Fruit fly (Drosophila melanogaster) whole organism, wandering third instar larva: ENCODE measurements around the gene CG6788.
A peak's percentile ranks its signal among the peaks of the same experiment; 100 is the strongest.
"Not testable (repeated sequence)": the region's sequence is repeated elsewhere in the genome, so short reads cannot be mapped to it uniquely, and the experiment has no call there.

Experiments used
- Abd-B ChIP-seq: fragments of >200 bp; optimal IDR thresholded peaks from 2 replicates; lab custom pipeline; 2017; ENCODE audit warnings: missing biosample characterization, missing genetic modification characterization
- CG32264 ChIP-seq: fragments of 200-800 bp; sonication (Bioruptor generic); optimal IDR thresholded peaks from 2 replicates; lab custom pipeline; 2016; ENCODE audit warnings: missing biosample characterization, missing genetic modification characterization
- CG9705 ChIP-seq: fragments of 200-800 bp; sonication (Bioruptor generic); optimal IDR thresholded peaks from 2 replicates; lab custom pipeline; 2018; ENCODE audit warnings: missing biosample characterization, mild to moderate bottlenecking, missing genetic modification characterization
- CrebA ChIP-seq: fragments of 200-800 bp; sonication (Bioruptor generic); optimal IDR thresholded peaks from 2 replicates; lab custom pipeline; 2016; ENCODE audit warnings: missing biosample characterization, mild to moderate bottlenecking, missing genetic modification characterization, borderline replicate concordance
- Dfd ChIP-seq: fragments of >200 bp; optimal IDR thresholded peaks from 2 replicates; lab custom pipeline; 2017; ENCODE audit warnings: missing biosample characterization, missing genetic modification characterization
- Dif ChIP-seq: fragments of 200-275, 200-300 bp; sonication (Bioruptor generic); optimal IDR thresholded peaks from 2 replicates; lab custom pipeline; 2018; ENCODE audit warnings: missing biosample characterization, missing genetic modification characterization; ENCODE audit not compliant: partially characterized antibody
- GATAd ChIP-seq: sonication (Bioruptor generic); optimal IDR thresholded peaks from 2 replicates; lab custom pipeline; 2016; ENCODE audit warnings: missing biosample characterization, missing genetic modification characterization
- HLH106 ChIP-seq: fragments of 200-800 bp; optimal IDR thresholded peaks from 3 replicates; lab custom pipeline; 2019; ENCODE audit warnings: missing biosample characterization, mild to moderate bottlenecking, missing genetic modification characterization, moderate library complexity
- Hnf4 ChIP-seq: fragments of 200-800 bp; sonication (Bioruptor generic); optimal IDR thresholded peaks from 2 replicates; lab custom pipeline; 2016; ENCODE audit warnings: missing biosample characterization, mild to moderate bottlenecking, missing genetic modification characterization
- Hr78 ChIP-seq: fragments of >200 bp; optimal IDR thresholded peaks from 2 replicates; lab custom pipeline; 2017; ENCODE audit warnings: missing biosample characterization, missing genetic modification characterization
- Hr83 ChIP-seq: fragments of 200-300 bp; sonication (Bioruptor generic); optimal IDR thresholded peaks from 2 replicates; lab custom pipeline; 2016; ENCODE audit warnings: missing biosample characterization, mild to moderate bottlenecking, missing genetic modification characterization, moderate library complexity; ENCODE audit not compliant: poor library complexity, severe bottlenecking
- Mio ChIP-seq: sonication (Bioruptor generic); optimal IDR thresholded peaks from 2 replicates; lab custom pipeline; 2016; ENCODE audit warnings: missing biosample characterization, missing genetic modification characterization
- Myc ChIP-seq: fragments of >200 bp; optimal IDR thresholded peaks from 2 replicates; lab custom pipeline; 2017
- N ChIP-seq: fragments of >200 bp; optimal IDR thresholded peaks from 2 replicates; lab custom pipeline; 2018; ENCODE audit warnings: missing biosample characterization, missing external identifiers, missing genetic modification characterization
- OdsH ChIP-seq: fragments of 200-800 bp; sonication (Bioruptor generic); optimal IDR thresholded peaks from 2 replicates; lab custom pipeline; 2016; ENCODE audit warnings: missing biosample characterization, mild to moderate bottlenecking, missing genetic modification characterization
- Rel ChIP-seq, 2 experiments: fragments of 200-800 bp; sonication (Bioruptor generic) in 1 of 2; optimal IDR thresholded peaks; 2 replicates in 1 of 2; 3 replicates in 1 of 2; lab custom pipeline; 2016 to 2019; ENCODE audit warnings: mild to moderate bottlenecking in 2 of 2, missing biosample characterization in 2 of 2, missing genetic modification characterization in 2 of 2, moderate library complexity in 1 of 2
- Sp1 ChIP-seq: fragments of 200-800 bp; sonication (Bioruptor generic); optimal IDR thresholded peaks from 3 replicates; lab custom pipeline; 2019; ENCODE audit warnings: missing biosample characterization, mild to moderate bottlenecking, missing genetic modification characterization, moderate library complexity
- Vsx2 ChIP-seq: fragments of 200-300, 225-300 bp; sonication (Bioruptor generic); optimal IDR thresholded peaks from 2 replicates; lab custom pipeline; 2018; ENCODE audit warnings: missing biosample characterization, missing genetic modification characterization; ENCODE audit not compliant: partially characterized antibody
- br ChIP-seq: fragments of 200-800 bp; sonication (Bioruptor generic); optimal IDR thresholded peaks from 2 replicates; lab custom pipeline; 2016; ENCODE audit warnings: missing biosample characterization, missing genetic modification characterization
- brk ChIP-seq: fragments of 200-800 bp; sonication (Bioruptor generic); optimal IDR thresholded peaks from 2 replicates; lab custom pipeline; 2016; ENCODE audit warnings: missing biosample characterization, mild to moderate bottlenecking, missing genetic modification characterization
- dl ChIP-seq, 2 experiments: fragments of 175-275, 200-275 bp in 1 of 2; fragments of 200-275 bp in 1 of 2; sonication (Bioruptor generic); optimal IDR thresholded peaks; lab custom pipeline; 2018; ENCODE audit warnings: mild to moderate bottlenecking in 2 of 2, missing biosample characterization in 2 of 2, missing genetic modification characterization in 2 of 2, moderate library complexity in 2 of 2; ENCODE audit not compliant: partially characterized antibody in 2 of 2, insufficient read depth in 1 of 2
- dmrt93B ChIP-seq: fragments of 200-800 bp; sonication (Bioruptor generic); optimal IDR thresholded peaks from 2 replicates; lab custom pipeline; 2018; ENCODE audit warnings: missing biosample characterization, mild to moderate bottlenecking, missing genetic modification characterization
- ey ChIP-seq: fragments of 200-800 bp; sonication (Bioruptor generic); optimal IDR thresholded peaks from 2 replicates; lab custom pipeline; 2016; ENCODE audit warnings: missing biosample characterization, missing genetic modification characterization
- foxo ChIP-seq, 2 experiments: fragments of 200-800 bp; sonication (Bioruptor generic); optimal IDR thresholded peaks; 2 replicates in 1 of 2; 3 replicates in 1 of 2; lab custom pipeline; 2016 to 2017; ENCODE audit warnings: missing biosample characterization in 2 of 2, missing genetic modification characterization in 2 of 2
- fru ChIP-seq: fragments of 200-800 bp; sonication (Bioruptor generic); optimal IDR thresholded peaks from 3 replicates; lab custom pipeline; 2016; ENCODE audit warnings: missing biosample characterization, mild to moderate bottlenecking, missing genetic modification characterization
- h ChIP-seq: fragments of 200-800 bp; sonication (Bioruptor generic); optimal IDR thresholded peaks from 3 replicates; lab custom pipeline; 2016; ENCODE audit warnings: missing biosample characterization, mild to moderate bottlenecking, missing genetic modification characterization
- jim ChIP-seq: fragments of 175-275, 200-325 bp; sonication (Bioruptor generic); optimal IDR thresholded peaks from 2 replicates; lab custom pipeline; 2016; ENCODE audit warnings: missing biosample characterization, mild to moderate bottlenecking, missing genetic modification characterization
- lola ChIP-seq: fragments of >200 bp; optimal IDR thresholded peaks from 2 replicates; lab custom pipeline; 2017; ENCODE audit warnings: missing biosample characterization, missing genetic modification characterization
- pan ChIP-seq: fragments of >200 bp; optimal IDR thresholded peaks from 2 replicates; lab custom pipeline; 2017
- psq ChIP-seq: fragments of 200-800 bp; sonication (Bioruptor generic); optimal IDR thresholded peaks from 3 replicates; lab custom pipeline; 2017; ENCODE audit warnings: missing biosample characterization, mild to moderate bottlenecking, missing genetic modification characterization, moderate library complexity
- rgr ChIP-seq: fragments of 200-800 bp; sonication (Bioruptor generic); optimal IDR thresholded peaks from 3 replicates; lab custom pipeline; 2016; ENCODE audit warnings: missing biosample characterization, mild to moderate bottlenecking, missing genetic modification characterization
- sage ChIP-seq: fragments of 200-800 bp; sonication (Bioruptor generic); optimal IDR thresholded peaks from 2 replicates; lab custom pipeline; 2016; ENCODE audit warnings: missing biosample characterization, mild to moderate bottlenecking, missing genetic modification characterization
- sv ChIP-seq: fragments of 200-800 bp; sonication (Bioruptor generic); optimal IDR thresholded peaks from 3 replicates; lab custom pipeline; 2016; ENCODE audit warnings: missing biosample characterization, missing genetic modification characterization
- tai ChIP-seq: sonication (Bioruptor generic); optimal IDR thresholded peaks from 2 replicates; lab custom pipeline; 2016; ENCODE audit warnings: missing biosample characterization, missing genetic modification characterization
- usp ChIP-seq: fragments of >200 bp; optimal IDR thresholded peaks from 2 replicates; lab custom pipeline; 2017; ENCODE audit warnings: missing biosample characterization, missing genetic modification characterization
- woc ChIP-seq: sonication (Bioruptor generic); optimal IDR thresholded peaks from 2 replicates; lab custom pipeline; 2016; ENCODE audit warnings: missing biosample characterization, mild to moderate bottlenecking, missing genetic modification characterization

Gene CG6788

DNA sequence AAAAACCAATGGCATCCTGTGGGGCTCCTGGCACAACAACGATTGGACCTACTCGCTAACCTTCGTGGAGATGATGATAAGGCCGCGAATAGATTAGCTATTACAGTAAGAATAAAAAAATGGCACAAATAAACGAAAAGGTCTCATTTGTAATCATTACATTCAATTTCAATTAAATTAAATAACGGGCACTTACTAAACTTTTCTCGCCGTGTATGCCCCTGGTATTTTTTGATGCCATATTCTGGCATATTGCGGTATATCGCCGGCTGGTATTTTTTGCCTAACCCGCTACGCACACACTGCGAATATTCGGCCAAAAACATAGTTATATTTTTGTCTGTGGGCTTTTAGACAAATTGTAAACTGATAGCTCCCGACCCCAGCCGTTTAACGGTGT is 1.3 kb downstream of the CG6788 start, which contains the start of gene Gss1:
Gss1 (plus strand) TSS at position 301 of the 400 bp plus-strand sequence.
- not testable (repeated sequence) for TF ChIP-seq ey (GFP tag; lab: Kevin White, UChicago); Myc (lab: Kevin White, UChicago); psq

DNA sequence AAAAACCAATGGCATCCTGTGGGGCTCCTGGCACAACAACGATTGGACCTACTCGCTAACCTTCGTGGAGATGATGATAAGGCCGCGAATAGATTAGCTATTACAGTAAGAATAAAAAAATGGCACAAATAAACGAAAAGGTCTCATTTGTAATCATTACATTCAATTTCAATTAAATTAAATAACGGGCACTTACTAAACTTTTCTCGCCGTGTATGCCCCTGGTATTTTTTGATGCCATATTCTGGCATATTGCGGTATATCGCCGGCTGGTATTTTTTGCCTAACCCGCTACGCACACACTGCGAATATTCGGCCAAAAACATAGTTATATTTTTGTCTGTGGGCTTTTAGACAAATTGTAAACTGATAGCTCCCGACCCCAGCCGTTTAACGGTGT is 11.4 kb downstream of the CG6788 start, which contains the start of gene Gss2:
Gss2 (plus strand) TSS at position 301 of the 400 bp plus-strand sequence.
- TF ChIP-seq Dfd (GFP tag; lab: Kevin White, UChicago); CrebA (GFP tag; lab: Kevin White, UChicago); h: not testable (repeated sequence)

DNA sequence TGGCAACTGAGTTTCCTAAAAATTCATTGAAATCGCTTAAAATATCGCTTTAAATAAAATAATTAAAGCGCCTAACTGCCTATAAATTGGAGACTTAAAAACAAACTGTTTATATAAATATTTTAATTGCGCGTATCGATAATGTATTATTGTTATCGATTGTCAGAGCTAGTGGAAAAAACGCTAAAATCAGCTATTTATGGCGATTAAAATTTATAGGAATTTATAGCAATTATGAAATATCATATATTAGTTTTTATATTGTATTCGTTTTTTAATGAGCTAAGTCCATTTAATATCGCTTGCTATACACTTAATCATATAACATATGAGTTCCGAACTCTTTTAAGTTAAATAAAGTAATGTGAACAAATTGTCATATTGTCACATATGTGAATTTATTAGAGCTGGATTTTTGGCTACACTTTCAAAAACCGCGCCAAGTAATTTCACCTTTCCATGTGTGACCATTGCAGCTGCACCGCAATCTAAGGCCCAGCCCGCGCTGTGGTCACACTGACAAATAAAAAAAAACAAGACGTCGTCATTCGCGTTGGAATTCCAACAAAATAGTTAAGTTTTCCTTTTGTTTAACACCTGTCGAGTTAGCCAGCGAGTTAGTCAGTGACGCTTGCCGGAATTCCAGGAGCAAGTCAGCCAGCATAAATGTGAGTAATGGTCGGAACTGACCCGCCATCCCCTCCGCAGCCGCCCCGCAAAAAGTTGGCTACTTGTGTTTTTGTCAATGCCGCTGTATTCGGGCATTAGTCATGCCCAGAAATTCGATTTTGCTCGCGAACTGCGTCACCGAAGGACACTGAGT is 19.4 kb downstream of the CG6788 start, which contains the start of the genes CG7772 and Vps4:
CG7772 (minus strand) TSS at position 78 of the 823 bp plus-strand sequence.
Vps4 (plus strand) TSS at position 509 of the 823 bp plus-strand sequence.
- TF ChIP-seq Hr83 (GFP tag; lab: Kevin White, UChicago) (no peak), jim (GFP tag; lab: Kevin White, UChicago) (peak; percentile 47), Myc (lab: Kevin White, UChicago) (peak; percentile 85), HLH106 (tag; lab: Kevin White, UChicago) (no peak)

DNA sequence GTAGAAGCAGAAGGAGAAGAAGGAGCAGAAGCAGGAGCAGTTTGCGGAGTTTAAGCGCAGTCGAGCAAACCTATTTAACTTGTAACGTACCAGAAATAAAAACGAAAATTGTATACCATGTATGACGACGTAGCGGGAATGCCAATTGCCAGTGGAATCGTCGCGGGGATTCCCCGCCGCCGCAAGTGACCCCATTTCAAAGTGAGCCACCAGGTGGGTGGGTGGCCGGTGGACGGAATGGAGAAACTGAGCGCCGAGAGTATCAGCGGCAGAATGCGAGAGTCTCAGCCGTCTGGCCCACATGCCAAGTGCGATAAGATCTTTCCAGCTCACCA is 22.6 kb downstream of the CG6788 start:
- TF ChIP-seq Rel (GFP tag; optimal IDR thresholded peaks at IDR 0.05; lab: Kevin White, UChicago) (no peak), Rel (tag; optimal IDR thresholded peaks at IDR 0.05; lab: Kevin White, UChicago) (peak; percentile 95), dl (GFP tag; optimal IDR thresholded peaks at IDR 0.05; lab: Kevin White, UChicago; ENCODE audit: insufficient read depth in 1 of 2, partially characterized antibody in 2 of 2) (no peak)

DNA sequence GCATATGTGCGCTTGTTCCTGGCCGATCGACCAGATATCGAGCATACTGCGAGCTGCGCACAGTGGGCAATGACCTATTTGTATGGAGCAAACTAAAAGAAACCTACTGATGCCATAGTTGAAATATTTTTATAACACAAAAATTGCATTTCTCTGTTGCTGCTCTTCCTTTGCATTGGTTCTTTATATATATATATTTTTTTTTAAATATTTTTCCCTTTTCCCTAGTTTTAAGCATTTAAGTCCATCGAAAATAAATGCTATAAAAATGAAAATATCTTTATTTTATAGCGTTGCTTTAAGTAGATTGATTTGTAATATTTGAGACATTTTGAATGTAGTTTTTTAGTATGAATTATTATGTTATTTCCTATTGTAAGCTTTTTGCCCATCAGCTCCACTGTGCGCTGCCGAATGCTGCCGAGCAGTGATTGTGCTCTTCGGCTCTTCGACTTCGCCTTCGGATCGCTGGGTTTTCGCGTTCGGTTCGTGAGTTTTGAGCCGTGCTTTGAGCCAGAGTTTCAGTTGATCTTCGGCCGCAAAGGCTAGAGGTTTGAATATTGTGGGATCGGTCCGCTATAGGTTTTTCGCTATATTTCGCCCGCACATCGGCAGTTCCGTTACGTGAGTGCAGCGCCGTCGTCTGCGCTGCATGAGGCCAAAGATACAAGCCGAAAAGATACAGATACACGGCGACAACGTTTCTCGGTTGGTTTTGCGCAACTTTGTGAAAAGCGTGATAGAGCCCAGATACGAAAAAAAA is 23.1 kb downstream of the CG6788 start, which contains the start of gene CG6847:
CG6847 (plus strand) TSS at position 522 of the 763 bp plus-strand sequence.
- TF ChIP-seq h = peak; percentile 58
- TF ChIP-seq Myc (lab: Kevin White, UChicago) = no peak
- TF ChIP-seq Sp1 (GFP tag; lab: Kevin White, UChicago) = peak; percentile 81
- peak; percentile 60 for TF ChIP-seq rgr
- TF ChIP-seq br (GFP tag; lab: Kevin White, UChicago) = peak; percentile 17
- TF ChIP-seq Hnf4 (GFP tag; lab: Kevin White, UChicago) = no peak
- no peak for TF ChIP-seq CG32264 (GFP tag; lab: Kevin White, UChicago)
- no peak for TF ChIP-seq CrebA (GFP tag; lab: Kevin White, UChicago)
- peak; percentile 25 for TF ChIP-seq woc (GFP tag; lab: Kevin White, UChicago)
- no peak for TF ChIP-seq Mio (GFP tag; lab: Kevin White, UChicago)
- TF ChIP-seq sv (GFP tag; lab: Kevin White, UChicago) = peak; percentile 49
- TF ChIP-seq lola (GFP tag; lab: Kevin White, UChicago) = no peak
- TF ChIP-seq OdsH (GFP tag; lab: Kevin White, UChicago) = peak; percentile 61
- TF ChIP-seq HLH106 (tag; lab: Kevin White, UChicago) = peak; percentile 69
- peak; percentile 77 for TF ChIP-seq psq
- TF ChIP-seq GATAd (GFP tag; lab: Kevin White, UChicago) = no peak
- TF ChIP-seq Rel (GFP tag; optimal IDR thresholded peaks at IDR 0.05; lab: Kevin White, UChicago) = no peak
- TF ChIP-seq Rel (tag; optimal IDR thresholded peaks at IDR 0.05; lab: Kevin White, UChicago) = no peak
- no peak for TF ChIP-seq brk (GFP tag; lab: Kevin White, UChicago)
- TF ChIP-seq jim (GFP tag; lab: Kevin White, UChicago) = no peak
- no peak for TF ChIP-seq dl (GFP tag; optimal IDR thresholded peaks at IDR 0.05; lab: Kevin White, UChicago; ENCODE audit: insufficient read depth in 1 of 2, partially characterized antibody in 2 of 2)
- no peak for TF ChIP-seq usp (GFP tag; lab: Kevin White, UChicago)
- no peak for TF ChIP-seq sage (GFP tag; lab: Kevin White, UChicago)
- no peak for TF ChIP-seq Vsx2 (GFP tag; lab: Kevin White, UChicago)
- TF ChIP-seq Hr78 (GFP tag; lab: Kevin White, UChicago) = no peak
- no peak for TF ChIP-seq Abd-B (GFP tag; lab: Kevin White, UChicago)
- TF ChIP-seq dmrt93B (GFP tag; lab: Kevin White, UChicago) = peak; percentile 14
- peak; percentile 67 for TF ChIP-seq fru
- TF ChIP-seq Dif (GFP tag; lab: Kevin White, UChicago) = no peak
- no peak for TF ChIP-seq Dfd (GFP tag; lab: Kevin White, UChicago)
- TF ChIP-seq foxo (GFP tag; optimal IDR thresholded peaks at IDR 0.05; lab: Kevin White, UChicago) = peak in 1 of 2 experiments; percentile 64
- no peak for TF ChIP-seq pan (lab: Kevin White, UChicago)
- TF ChIP-seq CG9705 (GFP tag; lab: Kevin White, UChicago) = no peak
- TF ChIP-seq tai = no peak
- TF ChIP-seq ey (GFP tag; lab: Kevin White, UChicago) = peak; percentile 54
- no peak for TF ChIP-seq N
